Worm (Caenorhabditis elegans) whole organism, L4 larva: ENCODE data around the gene cisd-3.1.

Source experiments
- T20F7.1 ChIP-seq: fragments of 200-800 bp; sonication (Bioruptor generic); optimal IDR thresholded peaks from 2 replicates; lab custom pipeline; 2018; ENCODE audit warnings: mild to moderate bottlenecking, missing genetic modification characterization, missing compliant biosample characterization
- aha-1 ChIP-seq: fragments of 150-350 bp; peaks from one replicate; lab custom pipeline; 2014; ENCODE audit warnings: missing biosample characterization, missing genetic modification characterization
- spr-1 ChIP-seq: sonication (generic microtip); optimal IDR thresholded peaks from 2 replicates; lab custom pipeline; 2016; ENCODE audit warnings: mild to moderate bottlenecking, missing genetic modification characterization, missing compliant biosample characterization

- TF ChIP-seq aha-1 (tag; lab: Kevin White, UChicago) (no peak), spr-1 (no peak), T20F7.1 (GFP tag; lab: Kevin White, UChicago) (no peak)
Observed at ce11 chrIII:4517781-4518180, 24.9 kb upstream of the cisd-3.1 start.
